Fruit fly (Drosophila melanogaster) whole organism, embryonic: ENCODE measurements around the gene CG5388.
A peak's percentile ranks its signal among the peaks of the same experiment; 100 is the strongest.

Experiments
- CG10147 ChIP-seq: fragments of 200-800 bp; sonication (Bioruptor generic); optimal IDR thresholded peaks from 2 replicates; lab custom pipeline; 2019; ENCODE audit warnings: missing biosample characterization, mild to moderate bottlenecking, missing genetic modification characterization, moderate library complexity
- CG14710 ChIP-seq: fragments of 200-800 bp; sonication (Bioruptor generic); optimal IDR thresholded peaks from 3 replicates; lab custom pipeline; 2019; ENCODE audit warnings: missing biosample characterization, mild to moderate bottlenecking, missing genetic modification characterization, moderate library complexity
- CG32532 ChIP-seq: fragments of 200-800 bp; sonication (Bioruptor generic); IDR thresholded peaks from 2 replicates; pipeline ENCODE4 v1.3.6; 2022; ENCODE audit warnings: missing biosample characterization, missing genetic modification characterization
- CG32767 ChIP-seq: fragments of 200-800 bp; sonication (Bioruptor generic); IDR thresholded peaks from 2 replicates; pipeline ENCODE4 v1.3.6; 2022; ENCODE audit warnings: missing biosample characterization, missing genetic modification characterization
- CG4730 ChIP-seq: fragments of 200-800 bp; sonication (Bioruptor generic); IDR thresholded peaks from 2 replicates; pipeline ENCODE4 v1.3.6; 2022; ENCODE audit warnings: missing biosample characterization, missing genetic modification characterization
- CG4854 ChIP-seq: fragments of 200-800 bp; sonication (Bioruptor generic); optimal IDR thresholded peaks from 2 replicates; lab custom pipeline; 2016; ENCODE audit warnings: missing biosample characterization, missing genetic modification characterization, inconsistent platforms
- CG7839 ChIP-seq: fragments of 200-800 bp; sonication (Bioruptor generic); optimal IDR thresholded peaks from 3 replicates; lab custom pipeline; 2018; ENCODE audit warnings: missing biosample characterization, mild to moderate bottlenecking, missing genetic modification characterization, moderate library complexity
- CG7963 ChIP-seq: fragments of 200-800 bp; sonication (Bioruptor generic); IDR thresholded peaks from 3 replicates; pipeline ENCODE4 v1.3.6; 2022; ENCODE audit warnings: missing biosample characterization, missing genetic modification characterization; ENCODE audit not compliant: partially characterized antibody
- CG8281 ChIP-seq: fragments of 200-800 bp; sonication (Bioruptor generic); optimal IDR thresholded peaks from 2 replicates; lab custom pipeline; 2018; ENCODE audit warnings: missing biosample characterization, mild to moderate bottlenecking, missing genetic modification characterization, moderate library complexity
- CG8290 ChIP-seq, 3 experiments: fragments of 200-800 bp; sonication (Bioruptor generic); optimal IDR thresholded peaks; 2 replicates each; lab custom pipeline; 2016 to 2019; ENCODE audit warnings: missing biosample characterization in 3 of 3, missing genetic modification characterization in 3 of 3, mild to moderate bottlenecking in 2 of 3, moderate library complexity in 1 of 3
- CG8359 ChIP-seq: fragments of 200-800 bp; sonication (Bioruptor generic); optimal IDR thresholded peaks from 2 replicates; lab custom pipeline; 2017; ENCODE audit warnings: missing biosample characterization, mild to moderate bottlenecking, missing genetic modification characterization, borderline replicate concordance
- CkIIα-i1 ChIP-seq: fragments of 200-800 bp; sonication (Bioruptor generic); IDR thresholded peaks from 2 replicates; pipeline ENCODE4 v1.3.6; 2022; ENCODE audit warnings: missing biosample characterization, missing genetic modification characterization
- Dfd ChIP-seq, 2 experiments: fragments of >200 bp; optimal IDR thresholded peaks; 2 replicates each; lab custom pipeline; 2017; ENCODE audit warnings: missing biosample characterization in 2 of 2, missing genetic modification characterization in 2 of 2
- E2f1 ChIP-seq: fragments of 200-800 bp; sonication (Bioruptor generic); IDR thresholded peaks from 2 replicates; pipeline ENCODE4 v1.3.6; 2022; ENCODE audit warnings: missing biosample characterization, missing genetic modification characterization
- E2f2 ChIP-seq: fragments of 200-800 bp; sonication (Bioruptor generic); IDR thresholded peaks from 2 replicates; pipeline ENCODE4 v1.3.6; 2022; ENCODE audit warnings: missing biosample characterization, missing genetic modification characterization
- Eip74EF ChIP-seq, 2 experiments: fragments of 200-800 bp in 1 of 2; fragments of >200 bp in 1 of 2; sonication (Bioruptor generic) in 1 of 2; optimal IDR thresholded peaks; 2 replicates each; lab custom pipeline; 2017 to 2019; ENCODE audit warnings: missing biosample characterization in 2 of 2, missing genetic modification characterization in 2 of 2, mild to moderate bottlenecking in 1 of 2, moderate library complexity in 1 of 2
- GATAe ChIP-seq: fragments of 200-800 bp; sonication (Bioruptor generic); conservative IDR thresholded peaks from 2 replicates; pipeline ENCODE4 v1.3.6; 2022; ENCODE audit warnings: missing biosample characterization, missing genetic modification characterization
- HmgZ ChIP-seq: fragments of 200-800 bp; sonication (Bioruptor generic); optimal IDR thresholded peaks from 2 replicates; lab custom pipeline; 2018; ENCODE audit warnings: missing biosample characterization, mild to moderate bottlenecking, missing genetic modification characterization
- MESR4 ChIP-seq: fragments of 200-800 bp; sonication (Bioruptor generic); optimal IDR thresholded peaks from 2 replicates; lab custom pipeline; 2018; ENCODE audit warnings: missing biosample characterization, mild to moderate bottlenecking, missing genetic modification characterization, moderate library complexity
- Mes4 ChIP-seq: fragments of 200-800 bp; sonication (Bioruptor generic); optimal IDR thresholded peaks from 2 replicates; lab custom pipeline; 2016; ENCODE audit warnings: missing biosample characterization, missing genetic modification characterization
- NfI ChIP-seq: fragments of 200-800 bp; sonication (Bioruptor generic); optimal IDR thresholded peaks from 3 replicates; lab custom pipeline; 2018; ENCODE audit warnings: missing biosample characterization, mild to moderate bottlenecking, missing genetic modification characterization, moderate library complexity
- Opbp ChIP-seq: fragments of 200-800 bp; sonication (Bioruptor generic); IDR thresholded peaks from 3 replicates; pipeline ENCODE4 v1.3.6; 2022; ENCODE audit warnings: missing biosample characterization, missing genetic modification characterization; ENCODE audit not compliant: partially characterized antibody
- Sry-δ ChIP-seq: fragments of 200-800 bp; sonication (Bioruptor generic); optimal IDR thresholded peaks from 2 replicates; lab custom pipeline; 2016; ENCODE audit warnings: missing biosample characterization, missing genetic modification characterization
- YL-1 ChIP-seq: fragments of 200-800 bp; sonication (Bioruptor generic); optimal IDR thresholded peaks from 3 replicates; lab custom pipeline; 2017; ENCODE audit warnings: missing biosample characterization, mild to moderate bottlenecking, missing genetic modification characterization
- abd-A ChIP-seq: fragments of 200-800 bp; sonication (Bioruptor generic); optimal IDR thresholded peaks from 3 replicates; lab custom pipeline; 2019; ENCODE audit warnings: missing biosample characterization, mild to moderate bottlenecking, missing genetic modification characterization, moderate library complexity
- btn ChIP-seq: fragments of 200-800 bp; sonication (Bioruptor generic); optimal IDR thresholded peaks from 2 replicates; lab custom pipeline; 2016; ENCODE audit warnings: missing biosample characterization, missing genetic modification characterization
- cas ChIP-seq: fragments of 200-800 bp; sonication (Bioruptor generic); IDR thresholded peaks from 2 replicates; pipeline ENCODE4 v1.3.6; 2022; ENCODE audit warnings: missing biosample characterization, missing genetic modification characterization
- chm ChIP-seq: fragments of 200-800 bp; sonication (Bioruptor generic); IDR thresholded peaks from 2 replicates; pipeline ENCODE4 v1.3.6; 2022; ENCODE audit warnings: missing biosample characterization, missing genetic modification characterization
- ci ChIP-seq: fragments of 200-800 bp; sonication (Bioruptor generic); IDR thresholded peaks from 3 replicates; pipeline ENCODE4 v1.3.6; 2022; ENCODE audit warnings: missing biosample characterization, missing genetic modification characterization
- croc ChIP-seq: fragments of 200-800 bp; sonication (Bioruptor generic); conservative IDR thresholded peaks from 3 replicates; pipeline ENCODE4 v1.3.6; 2022; ENCODE audit warnings: missing biosample characterization, missing genetic modification characterization
- crp ChIP-seq, 2 experiments: fragments of 200-800 bp; sonication (Bioruptor generic); optimal IDR thresholded peaks; 2 replicates in 1 of 2; 3 replicates in 1 of 2; lab custom pipeline; 2017; ENCODE audit warnings: missing biosample characterization in 2 of 2, missing genetic modification characterization in 2 of 2, mild to moderate bottlenecking in 1 of 2, moderate library complexity in 1 of 2
- dm ChIP-seq: fragments of 200-800 bp; sonication (Bioruptor generic); optimal IDR thresholded peaks from 3 replicates; lab custom pipeline; 2016; ENCODE audit warnings: missing biosample characterization, missing genetic modification characterization
- dmrt11E ChIP-seq: fragments of 200-800 bp; sonication (Bioruptor generic); optimal IDR thresholded peaks from 3 replicates; lab custom pipeline; 2018; ENCODE audit warnings: missing biosample characterization, mild to moderate bottlenecking, missing genetic modification characterization, moderate library complexity
- ewg ChIP-seq: fragments of 200-800 bp; sonication (Bioruptor generic); optimal IDR thresholded peaks from 3 replicates; lab custom pipeline; 2017; ENCODE audit warnings: mild to moderate bottlenecking, missing biosample characterization, missing genetic modification reagents, missing genetic modification characterization
- lilli ChIP-seq: fragments of 200-800 bp; sonication (Bioruptor generic); optimal IDR thresholded peaks from 3 replicates; lab custom pipeline; 2016; ENCODE audit warnings: missing biosample characterization, missing genetic modification characterization
- lov ChIP-seq, 2 experiments: fragments of 200-800 bp in 1 of 2; fragments of >200 bp in 1 of 2; sonication (Bioruptor generic) in 1 of 2; IDR thresholded peaks in 1 of 2; optimal IDR thresholded peaks in 1 of 2; 2 replicates in 1 of 2; 3 replicates in 1 of 2; pipeline versions ENCODE4 v1.3.6 to Lab custom; 2017 to 2022; ENCODE audit warnings: missing biosample characterization in 1 of 2, missing genetic modification characterization in 1 of 2
- nerfin-1 ChIP-seq: fragments of 200-800 bp; sonication (Bioruptor generic); optimal IDR thresholded peaks from 3 replicates; lab custom pipeline; 2019; ENCODE audit warnings: missing biosample characterization, mild to moderate bottlenecking, missing genetic modification characterization, moderate library complexity
- nerfin-2 ChIP-seq: fragments of 200-800 bp; sonication (Bioruptor generic); IDR thresholded peaks from 2 replicates; pipeline ENCODE4 v1.3.6; 2022; ENCODE audit warnings: missing biosample characterization, missing genetic modification characterization; ENCODE audit not compliant: partially characterized antibody
- oc ChIP-seq: fragments of 200-800 bp; sonication (Bioruptor generic); optimal IDR thresholded peaks from 2 replicates; lab custom pipeline; 2018; ENCODE audit warnings: missing biosample characterization, mild to moderate bottlenecking, missing genetic modification characterization, moderate library complexity
- pros ChIP-seq: fragments of 200-800 bp; sonication (Bioruptor generic); optimal IDR thresholded peaks from 3 replicates; lab custom pipeline; 2019; ENCODE audit warnings: missing biosample characterization, mild to moderate bottlenecking, missing genetic modification characterization, moderate library complexity
- pum ChIP-seq: fragments of 200-800 bp; sonication (Bioruptor generic); optimal IDR thresholded peaks from 2 replicates; lab custom pipeline; 2016; ENCODE audit warnings: missing biosample characterization, missing genetic modification characterization
- salm ChIP-seq: fragments of 200-800 bp; sonication (Bioruptor generic); optimal IDR thresholded peaks from 2 replicates; lab custom pipeline; 2018; ENCODE audit warnings: missing biosample characterization, mild to moderate bottlenecking, missing genetic modification characterization
- sc ChIP-seq, 3 experiments: fragments of >200 bp in 2 of 3; fragments of 200-800 bp in 1 of 3; sonication (Bioruptor generic) in 1 of 3; optimal IDR thresholded peaks; 2 replicates in 2 of 3; 3 replicates in 1 of 3; lab custom pipeline; 2017; ENCODE audit warnings: mild to moderate bottlenecking in 1 of 3, missing biosample characterization in 1 of 3, missing genetic modification characterization in 1 of 3, missing genetic modification reagents in 1 of 3
- vvl ChIP-seq: fragments of 200-800 bp; sonication (Bioruptor generic); IDR thresholded peaks from 2 replicates; pipeline ENCODE4 v1.3.6; 2022; ENCODE audit warnings: missing biosample characterization, missing genetic modification characterization
- wek ChIP-seq: fragments of 200-800 bp; sonication (Bioruptor generic); optimal IDR thresholded peaks from 3 replicates; lab custom pipeline; 2018; ENCODE audit warnings: missing biosample characterization, mild to moderate bottlenecking, missing genetic modification characterization, moderate library complexity

Gene CG5388

DNA sequence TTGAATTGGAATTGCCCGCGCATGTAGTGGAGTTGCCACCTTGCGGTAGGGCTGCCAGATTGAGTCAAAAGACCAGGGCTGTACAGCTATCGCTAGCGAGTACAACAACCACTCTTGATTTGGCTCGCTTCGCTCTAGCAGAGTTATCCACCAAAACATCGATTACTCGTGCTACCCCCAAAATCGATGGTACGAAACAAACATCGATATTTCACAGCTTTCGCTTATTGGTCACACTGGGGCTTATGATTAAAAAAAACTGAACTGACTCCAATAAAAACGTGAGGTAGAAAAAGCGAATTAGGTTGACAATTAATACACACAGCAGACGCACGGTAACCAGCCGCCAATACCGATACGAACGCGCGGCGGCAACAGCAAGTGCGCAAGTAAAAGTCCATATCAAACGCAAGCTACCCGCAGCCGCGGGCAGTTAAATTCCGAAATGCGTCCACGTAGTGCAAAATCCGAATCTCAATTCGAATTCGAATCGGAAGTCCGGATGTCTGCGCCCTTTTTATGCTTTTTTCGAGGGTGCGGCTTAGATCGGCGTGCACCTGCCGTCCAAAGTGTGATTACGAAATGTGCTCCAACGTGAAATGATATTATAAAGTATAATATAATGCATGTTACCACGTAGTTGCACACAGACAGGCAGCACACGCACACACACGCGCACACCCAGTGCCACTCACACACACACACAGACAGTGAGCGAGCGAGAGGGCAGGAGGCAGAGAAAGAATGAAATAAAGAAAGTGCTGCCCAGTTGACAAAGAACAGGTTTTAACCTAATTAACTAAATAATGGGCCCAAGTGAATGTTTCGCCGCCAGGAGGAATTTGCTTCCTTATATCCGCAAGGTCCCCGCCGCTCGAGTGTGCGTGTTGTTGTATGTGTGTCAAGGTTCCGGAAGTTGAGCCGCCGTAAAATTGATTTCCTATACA lies 16.6 kb upstream of the CG5388 start, which contains the start of gene Sar1 (continued):
- no peak for TF ChIP-seq wek
- TF ChIP-seq CG4854 (GFP tag; lab: Kevin White, UChicago), result no peak
- peak; percentile 55 for TF ChIP-seq CG8290 (GFP tag; optimal IDR thresholded peaks at IDR 0.05; lab: Kevin White, UChicago)
- TF ChIP-seq CG8290 (tag; optimal IDR thresholded peaks at IDR 0.05; lab: Kevin White, UChicago), result peak in 1 of 2 experiments; percentile 92
- peak; percentile 5 for TF ChIP-seq dmrt11E (tag; lab: Kevin White, UChicago)
- TF ChIP-seq pum, result no peak
- TF ChIP-seq sc (optimal IDR thresholded peaks at IDR 0.05; lab: Kevin White, UChicago), result no peak
- no peak for TF ChIP-seq sc (GFP tag; optimal IDR thresholded peaks at IDR 0.05; lab: Kevin White, UChicago)
- peak; percentile 72 for TF ChIP-seq vvl (GFP tag; lab: Robert Waterston, UW)
- TF ChIP-seq Opbp, result peak; percentile 97
- no peak for TF ChIP-seq E2f1
- no peak for TF ChIP-seq CG10147
- no peak for TF ChIP-seq salm (tag; lab: Kevin White, UChicago)
- peak; percentile 24 for TF ChIP-seq CG7839
- no peak for TF ChIP-seq oc (tag; lab: Kevin White, UChicago)
- TF ChIP-seq CG7963, result peak; percentile 78
- no peak for TF ChIP-seq CG8359 (GFP tag; lab: Kevin White, UChicago)
- TF ChIP-seq cas (GFP tag; lab: Robert Waterston, UW), result no peak
- TF ChIP-seq MESR4, result peak; percentile 86
- TF ChIP-seq chm (GFP tag; lab: Robert Waterston, UW), result 0 out of 2 replicates have a peak, but pooled peaks have one; percentile 18
- no peak for TF ChIP-seq CG32767 (GFP tag; lab: Robert Waterston, UW)
- TF ChIP-seq dm (GFP tag; lab: Kevin White, UChicago), result peak; percentile 59
- no peak for TF ChIP-seq croc (GFP tag; lab: Robert Waterston, UW)
- TF ChIP-seq lilli (GFP tag; lab: Kevin White, UChicago), result peak; percentile 42
- TF ChIP-seq CG4730, result no peak
- peak; percentile 59; the same call in 1 of the 2 replicates for TF ChIP-seq nerfin-2 (GFP tag; lab: Robert Waterston, UW)
- 0 out of 2 replicates have a peak, but pooled peaks have one; percentile 9 for TF ChIP-seq CG32532 (GFP tag; lab: Robert Waterston, UW)
- TF ChIP-seq GATAe (GFP tag; lab: Robert Waterston, UW), result no peak
- TF ChIP-seq Mes4, result peak; percentile 26
- TF ChIP-seq CG8281 (tag; lab: Kevin White, UChicago), result no peak
- peak; percentile 40; the same call in 1 of the 3 replicates for TF ChIP-seq ci (GFP tag; lab: Robert Waterston, UW)
- TF ChIP-seq btn (GFP tag; lab: Kevin White, UChicago), result no peak
- peak; percentile 92 for TF ChIP-seq HmgZ (tag; lab: Kevin White, UChicago)
- TF ChIP-seq CkIIα-i1 (GFP tag; lab: Robert Waterston, UW), result no peak
- TF ChIP-seq nerfin-1 (tag; lab: Kevin White, UChicago), result peak; percentile 31
- TF ChIP-seq lov (optimal IDR thresholded peaks at IDR 0.05; lab: Kevin White, UChicago), result no peak
- no peak for TF ChIP-seq lov (GFP tag; IDR thresholded peaks at IDR 0.05; lab: Robert Waterston, UW)
- peak in 1 of 2 experiments; percentile 16 for TF ChIP-seq Dfd (GFP tag; optimal IDR thresholded peaks at IDR 0.05; lab: Kevin White, UChicago)
- no peak for TF ChIP-seq pros (GFP tag; lab: Kevin White, UChicago)
- peak in 1 of 2 experiments; percentile 83 for TF ChIP-seq Eip74EF (GFP tag; optimal IDR thresholded peaks at IDR 0.05; lab: Kevin White, UChicago)
- peak; percentile 92 for TF ChIP-seq Sry-δ (GFP tag; lab: Kevin White, UChicago)
- peak; percentile 100 for TF ChIP-seq E2f2 (GFP tag; lab: Robert Waterston, UW)
- peak; percentile 80 for TF ChIP-seq YL-1 (GFP tag; lab: Kevin White, UChicago)
- peak; percentile 84 for TF ChIP-seq CG14710 (tag; lab: Kevin White, UChicago)
- TF ChIP-seq crp (GFP tag; optimal IDR thresholded peaks at IDR 0.05; lab: Kevin White, UChicago), result peak in 1 of 2 experiments; percentile 26
- no peak for TF ChIP-seq NfI (GFP tag; lab: Kevin White, UChicago)
- peak; percentile 18 for TF ChIP-seq ewg
- TF ChIP-seq abd-A, result peak; percentile 16
